Fruit fly (Drosophila melanogaster) whole organism, pupa: Measurements from ENCODE around the gene GstD1.

Source experiments
- CG13204 ChIP-seq: fragments of 200-800 bp; sonication (Bioruptor generic); optimal IDR thresholded peaks from 2 replicates; lab custom pipeline; 2018; ENCODE audit warnings: missing biosample characterization, mild to moderate bottlenecking, missing genetic modification characterization, moderate library complexity
- CG15710 ChIP-seq: fragments of 200-800 bp; sonication (Bioruptor generic); optimal IDR thresholded peaks from 2 replicates; lab custom pipeline; 2018; ENCODE audit warnings: missing biosample characterization, mild to moderate bottlenecking, missing genetic modification characterization, moderate library complexity
- CG8301 ChIP-seq: fragments of 200-800 bp; sonication (Bioruptor generic); optimal IDR thresholded peaks from 2 replicates; lab custom pipeline; 2018; ENCODE audit warnings: missing biosample characterization, mild to moderate bottlenecking, missing genetic modification characterization
- D1 ChIP-seq: fragments of 200-800 bp; sonication (Bioruptor generic); optimal IDR thresholded peaks from 2 replicates; lab custom pipeline; 2018; ENCODE audit warnings: missing biosample characterization, mild to moderate bottlenecking, missing genetic modification characterization, moderate library complexity
- EcR ChIP-seq: fragments of 200-800 bp; sonication (Bioruptor generic); optimal IDR thresholded peaks from 3 replicates; lab custom pipeline; 2019; ENCODE audit warnings: missing biosample characterization, missing genetic modification characterization, mild to moderate bottlenecking, moderate library complexity, missing genetic modification reagents
- Pif1A ChIP-seq: fragments of 200-800 bp; sonication (Bioruptor generic); optimal IDR thresholded peaks from 3 replicates; lab custom pipeline; 2016; ENCODE audit warnings: missing biosample characterization, missing genetic modification characterization
- Snoo ChIP-seq: fragments of 200-800 bp; sonication (Bioruptor generic); optimal IDR thresholded peaks from 3 replicates; lab custom pipeline; 2017; ENCODE audit warnings: missing biosample characterization, mild to moderate bottlenecking, missing genetic modification characterization, inconsistent platforms
- fd96Ca ChIP-seq: fragments of 200-800 bp; sonication (Bioruptor generic); IDR thresholded peaks from 3 replicates; pipeline ENCODE4 v1.3.6; 2022; ENCODE audit warnings: missing biosample characterization, missing genetic modification characterization
- gl ChIP-seq: fragments of 200-800 bp; sonication (Bioruptor generic); optimal IDR thresholded peaks from 2 replicates; lab custom pipeline; 2018; ENCODE audit warnings: missing biosample characterization, mild to moderate bottlenecking, missing genetic modification characterization
- rn ChIP-seq: fragments of 200-800 bp; sonication (Bioruptor generic); IDR thresholded peaks from 2 replicates; pipeline ENCODE4 v1.3.6; 2022; ENCODE audit warnings: missing biosample characterization, missing genetic modification characterization

dm6 chr3R:12367464-12367863 is 1.6 kb downstream of the GstD1 start, which contains the start of gene GstD9:
- TF ChIP-seq Snoo (tag; lab: Kevin White, UChicago) (no peak), CG15710 (tag; lab: Kevin White, UChicago) (no peak), D1 (tag; lab: Kevin White, UChicago) (no peak), gl (tag; lab: Kevin White, UChicago) (no peak), Pif1A (GFP tag; lab: Kevin White, UChicago) (no peak), EcR (GFP tag; lab: Kevin White, UChicago) (no peak), CG13204 (GFP tag; lab: Kevin White, UChicago) (no peak), fd96Ca (GFP tag; lab: Robert Waterston, UW) (no peak), CG8301 (tag; lab: Kevin White, UChicago) (no peak), rn (GFP tag; lab: Robert Waterston, UW) (no peak)
